Fruit fly (Drosophila melanogaster): ENCODE measurements around the gene spo.

DNA sequence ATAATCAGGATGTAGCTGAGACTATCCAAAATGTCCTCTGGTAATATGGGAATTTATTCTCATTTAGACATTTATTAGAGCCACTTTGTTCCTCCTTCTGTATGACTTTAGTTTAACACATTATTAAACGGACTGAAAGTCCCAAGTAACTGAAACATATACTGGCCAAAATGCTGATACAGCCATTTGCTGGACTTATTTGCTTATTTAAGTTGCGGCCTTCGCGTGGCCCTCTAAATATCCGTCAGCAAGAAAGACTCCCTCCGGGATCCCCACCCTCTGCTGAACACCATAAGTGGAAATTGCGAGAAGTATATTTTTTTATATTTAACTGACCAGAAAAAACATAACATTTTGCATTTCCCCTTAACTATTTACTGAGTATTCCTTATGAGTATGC, at the start of gene spo:
- TF ChIP-seq CG9705 (GFP tag; optimal IDR thresholded peaks at IDR 0.05) (no peak), woc (GFP tag; optimal IDR thresholded peaks at IDR 0.05) (no peak), Dif (GFP tag; optimal IDR thresholded peaks at IDR 0.05; ENCODE audit: partially characterized antibody) (no peak), CG32264 (GFP tag; optimal IDR thresholded peaks at IDR 0.05) (no peak), Abd-B (GFP tag; optimal IDR thresholded peaks at IDR 0.05) (no peak), sage (GFP tag; optimal IDR thresholded peaks at IDR 0.05) (no peak), Jra (GFP tag; optimal IDR thresholded peaks at IDR 0.05) (no peak), usp (GFP tag; optimal IDR thresholded peaks at IDR 0.05) (no peak), h (GFP tag; optimal IDR thresholded peaks at IDR 0.05) (no peak), GATAd (GFP tag; optimal IDR thresholded peaks at IDR 0.05) (no peak), OdsH (GFP tag; optimal IDR thresholded peaks at IDR 0.05) (no peak), Vsx2 (GFP tag; optimal IDR thresholded peaks at IDR 0.05; ENCODE audit: partially characterized antibody) (no peak)
